Fruit fly (Drosophila melanogaster): ENCODE measurements around the gene MED30.

Gene MED30

DNA sequence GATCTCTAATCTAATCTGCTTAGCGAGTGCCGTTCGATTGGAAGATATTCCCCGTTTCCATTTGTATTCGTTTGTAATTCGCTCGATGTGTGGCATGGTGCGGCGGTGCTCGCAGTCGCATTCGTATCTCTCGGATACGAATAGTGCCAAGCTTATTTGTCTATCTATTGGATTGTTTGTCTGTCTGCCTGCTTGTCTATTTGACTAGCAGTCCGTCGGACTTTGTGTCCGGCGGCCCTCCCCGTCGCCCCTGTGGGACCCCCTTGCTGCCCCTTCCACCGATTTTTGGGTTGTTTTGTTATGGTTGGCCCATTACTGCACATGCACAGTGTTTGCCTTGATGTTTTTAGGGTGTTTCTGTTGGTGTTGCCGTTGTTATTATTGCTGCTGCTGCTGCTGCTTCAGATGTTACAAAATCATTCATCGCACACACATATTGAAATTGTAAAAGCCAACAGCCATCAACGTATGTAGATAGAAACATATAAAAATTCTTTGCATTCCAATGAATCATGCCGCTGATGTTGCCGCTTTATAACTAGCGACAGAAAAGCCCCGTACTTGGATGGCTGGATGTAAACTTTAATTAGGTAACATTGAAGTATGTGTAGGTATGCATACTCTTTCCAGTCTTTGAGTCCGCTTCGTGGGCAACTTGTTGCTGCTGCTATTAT lies 39.0 kb downstream of the MED30 start:
- TF ChIP-seq Dfd (GFP tag; optimal IDR thresholded peaks at IDR 0.05) (peak; percentile 35), foxo (GFP tag; optimal IDR thresholded peaks at IDR 0.05) (no peak), Hnf4 (GFP tag; optimal IDR thresholded peaks at IDR 0.05) (no peak), lola (GFP tag; optimal IDR thresholded peaks at IDR 0.05) (no peak), fru (GFP tag; optimal IDR thresholded peaks at IDR 0.05) (no peak), OdsH (GFP tag; optimal IDR thresholded peaks at IDR 0.05) (no peak)

DNA sequence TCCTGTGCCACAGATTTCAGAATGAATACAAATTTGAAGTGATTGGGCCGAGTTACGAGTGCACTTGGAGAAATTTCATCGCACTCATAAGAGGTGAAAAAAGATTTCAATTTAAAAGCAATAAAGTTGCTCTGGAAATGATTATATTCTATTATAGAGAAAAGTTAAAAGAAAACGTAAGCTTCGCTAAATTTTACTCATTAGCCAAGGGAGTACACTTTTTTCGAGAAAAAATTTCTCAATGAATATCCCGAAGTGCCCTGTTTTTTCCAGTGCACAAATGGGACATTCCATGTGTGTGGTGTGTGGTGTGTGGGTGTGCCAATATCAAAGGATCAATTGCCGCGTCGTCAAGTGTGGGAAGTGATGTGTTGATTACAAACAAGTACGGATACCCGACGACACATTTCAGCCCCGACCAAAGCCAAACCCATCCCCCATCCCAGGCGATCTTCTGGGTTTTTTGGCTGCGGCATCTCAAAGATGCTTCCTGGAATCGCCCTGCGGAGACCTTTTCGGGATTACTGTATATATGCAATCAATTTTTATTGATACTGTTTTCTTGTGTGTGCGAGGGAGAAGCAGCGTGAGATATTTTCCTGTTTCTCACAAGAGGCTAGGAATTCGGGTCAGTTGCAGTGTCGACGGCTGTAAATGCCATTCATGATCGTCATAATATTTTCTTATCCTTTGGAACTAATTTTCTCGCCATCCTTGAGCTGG lies 40.1 kb downstream of the MED30 start:
- TF ChIP-seq sv (GFP tag; optimal IDR thresholded peaks at IDR 0.05) (peak; percentile 10), psq (GFP tag; optimal IDR thresholded peaks at IDR 0.05) (no peak), CG9705 (GFP tag; optimal IDR thresholded peaks at IDR 0.05) (no peak), HLH106 (tag; optimal IDR thresholded peaks at IDR 0.05) (no peak), pan (optimal IDR thresholded peaks at IDR 0.05) (no peak), N (GFP tag; optimal IDR thresholded peaks at IDR 0.05) (no peak), OdsH (GFP tag; optimal IDR thresholded peaks at IDR 0.05) (no peak), h (GFP tag; optimal IDR thresholded peaks at IDR 0.05) (peak; percentile 15), CG32264 (GFP tag; optimal IDR thresholded peaks at IDR 0.05) (no peak), fru (GFP tag; optimal IDR thresholded peaks at IDR 0.05) (peak; percentile 21), rgr (GFP tag; optimal IDR thresholded peaks at IDR 0.05) (peak; percentile 9), Dfd (GFP tag; optimal IDR thresholded peaks at IDR 0.05) (no peak), foxo (GFP tag; optimal IDR thresholded peaks at IDR 0.05) (peak in 1 of 2 experiments; percentile 19), usp (GFP tag; optimal IDR thresholded peaks at IDR 0.05) (no peak), Hnf4 (GFP tag; optimal IDR thresholded peaks at IDR 0.05) (no peak)

DNA sequence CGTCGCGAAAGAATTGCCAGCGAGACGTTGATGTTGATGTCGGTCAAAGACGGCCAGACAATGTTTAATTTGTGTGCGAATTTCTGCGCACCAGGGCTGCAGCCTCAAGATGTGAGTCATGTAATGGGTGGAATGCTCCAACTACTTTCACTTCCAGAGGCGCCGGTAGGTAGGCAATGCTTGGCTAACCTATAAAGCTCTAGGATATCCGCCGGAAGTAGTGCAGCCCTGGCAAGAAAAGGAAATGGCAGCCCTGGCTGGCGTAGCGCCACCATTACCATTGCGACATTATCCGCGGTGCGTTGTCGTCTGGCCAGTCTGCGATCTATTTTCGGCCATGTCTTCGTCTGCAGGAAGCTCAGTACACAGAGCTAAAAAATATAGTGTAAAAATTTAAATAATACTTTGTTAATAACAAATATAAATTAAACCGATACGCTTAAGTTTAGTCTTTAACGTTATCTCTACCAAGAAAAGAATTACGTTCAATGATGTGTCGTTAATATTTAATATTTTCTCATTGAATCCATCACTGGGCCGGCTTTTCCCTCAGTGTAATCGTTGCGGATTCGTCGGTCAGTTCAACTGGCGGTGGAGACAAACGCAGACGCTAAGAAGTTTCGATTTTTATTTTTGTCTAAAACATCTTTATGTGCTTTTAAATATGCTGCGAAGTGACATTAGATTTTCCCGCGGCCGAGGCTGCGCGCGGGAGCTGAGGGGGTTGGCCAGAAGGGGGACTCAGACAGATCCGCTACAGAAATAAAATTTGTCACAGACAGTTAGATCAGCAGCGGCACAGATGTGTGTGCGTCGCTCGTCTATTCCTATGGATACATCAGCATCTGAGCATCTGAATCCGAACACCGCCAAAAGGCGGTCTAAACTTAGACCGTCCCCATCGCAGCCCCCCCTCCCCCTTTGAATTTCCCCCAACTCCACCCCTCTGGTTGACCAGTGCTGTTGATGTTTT lies 42.0 kb downstream of the MED30 start:
- TF ChIP-seq brk (GFP tag; optimal IDR thresholded peaks at IDR 0.05) (no peak), GATAd (GFP tag; optimal IDR thresholded peaks at IDR 0.05) (no peak), Jra (GFP tag; optimal IDR thresholded peaks at IDR 0.05) (no peak), psq (GFP tag; optimal IDR thresholded peaks at IDR 0.05) (peak; percentile 37), dmrt93B (GFP tag; optimal IDR thresholded peaks at IDR 0.05) (peak; percentile 54), Dfd (GFP tag; optimal IDR thresholded peaks at IDR 0.05) (no peak), br (GFP tag; optimal IDR thresholded peaks at IDR 0.05) (peak; percentile 14), Rel (GFP tag; optimal IDR thresholded peaks at IDR 0.05) (no peak), Rel (tag; optimal IDR thresholded peaks at IDR 0.05) (peak; percentile 7), h (GFP tag; optimal IDR thresholded peaks at IDR 0.05) (peak; percentile 47), CG9705 (GFP tag; optimal IDR thresholded peaks at IDR 0.05) (peak; percentile 57), Sp1 (GFP tag; optimal IDR thresholded peaks at IDR 0.05) (peak; percentile 62), sv (GFP tag; optimal IDR thresholded peaks at IDR 0.05) (peak; percentile 11), foxo (GFP tag; optimal IDR thresholded peaks at IDR 0.05) (peak in 1 of 2 experiments; percentile 53), fru (GFP tag; optimal IDR thresholded peaks at IDR 0.05) (peak; percentile 58), OdsH (GFP tag; optimal IDR thresholded peaks at IDR 0.05) (no peak), sage (GFP tag; optimal IDR thresholded peaks at IDR 0.05) (no peak), Hnf4 (GFP tag; optimal IDR thresholded peaks at IDR 0.05) (no peak), Vsx2 (GFP tag; optimal IDR thresholded peaks at IDR 0.05; ENCODE audit: partially characterized antibody) (no peak), tai (GFP tag; optimal IDR thresholded peaks at IDR 0.05) (no peak), ey (GFP tag; optimal IDR thresholded peaks at IDR 0.05) (peak; percentile 19), woc (GFP tag; optimal IDR thresholded peaks at IDR 0.05) (no peak), rgr (GFP tag; optimal IDR thresholded peaks at IDR 0.05) (peak; percentile 46), HLH106 (tag; optimal IDR thresholded peaks at IDR 0.05) (peak; percentile 71), CG32264 (GFP tag; optimal IDR thresholded peaks at IDR 0.05) (peak; percentile 4)

dm6 chr3L:610765-611164 lies 43.1 kb downstream of the MED30 start:
- no peak for TF ChIP-seq ey (GFP tag; optimal IDR thresholded peaks at IDR 0.05)
- TF ChIP-seq sv (GFP tag; optimal IDR thresholded peaks at IDR 0.05), result no peak
- no peak for TF ChIP-seq Dif (GFP tag; optimal IDR thresholded peaks at IDR 0.05; ENCODE audit: partially characterized antibody)
